Fruit fly (Drosophila melanogaster): ENCODE measurements around the gene SmydA-8.

SmydA-8 gene

DNA sequence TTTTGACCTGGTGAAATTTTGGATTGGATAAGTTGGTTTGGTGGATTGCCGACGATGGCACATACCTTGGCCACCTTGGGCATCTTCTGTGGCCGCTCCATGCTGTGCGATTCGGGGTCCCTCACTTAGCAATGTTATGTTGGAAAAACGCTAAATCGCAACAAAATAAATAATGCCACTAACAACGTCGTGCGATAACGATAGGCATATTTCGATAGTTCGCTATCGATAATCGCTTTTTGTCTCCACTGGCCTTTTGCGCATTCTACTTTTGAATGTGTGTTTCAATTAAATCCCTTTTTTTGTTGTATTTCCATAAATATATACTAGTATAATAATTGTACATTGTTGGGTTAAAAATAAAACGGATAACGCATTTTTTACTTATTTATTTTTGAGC lies 36.2 kb upstream of the SmydA-8 start, which contains the start of gene crn (continued):
- no peak for TF ChIP-seq tll (GFP tag; optimal IDR thresholded peaks at IDR 0.05)
- no peak for TF ChIP-seq Awh (GFP tag; IDR thresholded peaks at IDR 0.05)
- no peak for TF ChIP-seq CG31224 (GFP tag; IDR thresholded peaks at IDR 0.05)
- TF ChIP-seq CG14441 (GFP tag; IDR thresholded peaks at IDR 0.05), result no peak
- no peak for TF ChIP-seq CG9727 (GFP tag; optimal IDR thresholded peaks at IDR 0.05)
- no peak for TF ChIP-seq sqz (GFP tag; optimal IDR thresholded peaks at IDR 0.05)
- TF ChIP-seq kni (GFP tag; optimal IDR thresholded peaks at IDR 0.05), result no peak
- TF ChIP-seq Nf-YA (GFP tag; IDR thresholded peaks at IDR 0.05), result no peak
- TF ChIP-seq CG9437 (GFP tag; optimal IDR thresholded peaks at IDR 0.05), result no peak
- TF ChIP-seq twi (tag; optimal IDR thresholded peaks at IDR 0.05), result no peak
- TF ChIP-seq CG8478 (optimal IDR thresholded peaks at IDR 0.05), result no peak
- no peak for TF ChIP-seq ro (GFP tag; IDR thresholded peaks at IDR 0.05)
- TF ChIP-seq CG12744 (GFP tag; optimal IDR thresholded peaks at IDR 0.05), result no peak
- TF ChIP-seq CG4360 (GFP tag; IDR thresholded peaks at IDR 0.05), result no peak
- TF ChIP-seq gcm2 (GFP tag; optimal IDR thresholded peaks at IDR 0.05), result no peak
- TF ChIP-seq CG10209 (GFP tag; optimal IDR thresholded peaks at IDR 0.05), result no peak
- no peak for TF ChIP-seq slbo (GFP tag; IDR thresholded peaks at IDR 0.05)
- TF ChIP-seq CG3995 (GFP tag; optimal IDR thresholded peaks at IDR 0.05), result peak; percentile 10
- no peak for TF ChIP-seq CG4854 (GFP tag; optimal IDR thresholded peaks at IDR 0.05)
- TF ChIP-seq CG17359 (tag; optimal IDR thresholded peaks at IDR 0.05), result no peak
- no peak for TF ChIP-seq Ada2b (GFP tag; IDR thresholded peaks at IDR 0.05)
- no peak for TF ChIP-seq CG7372 (GFP tag; IDR thresholded peaks at IDR 0.05)
- no peak for TF ChIP-seq CG32772 (GFP tag; IDR thresholded peaks at IDR 0.05)
- no peak for TF ChIP-seq Myb (GFP tag; optimal IDR thresholded peaks at IDR 0.05)
- no peak for TF ChIP-seq CG12659 (GFP tag; optimal IDR thresholded peaks at IDR 0.05)
- no peak for TF ChIP-seq CG11695 (GFP tag; IDR thresholded peaks at IDR 0.05)
- TF ChIP-seq Mes4 (GFP tag; optimal IDR thresholded peaks at IDR 0.05), result no peak
- no peak for TF ChIP-seq CG7928 (GFP tag; optimal IDR thresholded peaks at IDR 0.05)
- TF ChIP-seq otp (GFP tag; IDR thresholded peaks at IDR 0.05), result no peak
- no peak for TF ChIP-seq H15 (GFP tag; IDR thresholded peaks at IDR 0.05)
- no peak for TF ChIP-seq CG3163 (GFP tag; optimal IDR thresholded peaks at IDR 0.05)
- TF ChIP-seq zen2 (GFP tag; IDR thresholded peaks at IDR 0.05; ENCODE audit: partially characterized antibody), result peak; percentile 71; the same call in 1 of the 3 replicates
- TF ChIP-seq CG6813 (GFP tag; optimal IDR thresholded peaks at IDR 0.05), result no peak
- no peak for TF ChIP-seq CG4404 (GFP tag; IDR thresholded peaks at IDR 0.05)
- TF ChIP-seq zfh2 (GFP tag; optimal IDR thresholded peaks at IDR 0.05), result no peak
- TF ChIP-seq CG10979 (tag; optimal IDR thresholded peaks at IDR 0.05), result no peak
- peak; percentile 61 for TF ChIP-seq Dll (GFP tag; IDR thresholded peaks at IDR 0.05; ENCODE audit: partially characterized antibody)
- TF ChIP-seq D19B (GFP tag; optimal IDR thresholded peaks at IDR 0.05), result no peak
- TF ChIP-seq amos (GFP tag; IDR thresholded peaks at IDR 0.05; ENCODE audit: partially characterized antibody), result peak; percentile 62; the same call in 1 of the 2 replicates
- TF ChIP-seq esg (GFP tag; conservative IDR thresholded peaks at IDR 0.05), result no peak
- no peak for TF ChIP-seq CG10565 (GFP tag; optimal IDR thresholded peaks at IDR 0.05)
- TF ChIP-seq Hey (tag; optimal IDR thresholded peaks at IDR 0.05), result no peak
- no peak for TF ChIP-seq CG4328 (GFP tag; optimal IDR thresholded peaks at IDR 0.05)
- no peak for TF ChIP-seq CG13123 (GFP tag; optimal IDR thresholded peaks at IDR 0.05)
- peak; percentile 40 for TF ChIP-seq stwl (tag; optimal IDR thresholded peaks at IDR 0.05)
- no peak for TF ChIP-seq gt (GFP tag; IDR thresholded peaks at IDR 0.05)
- TF ChIP-seq nmo (GFP tag; optimal IDR thresholded peaks at IDR 0.05), result no peak
- no peak for TF ChIP-seq dati (GFP tag; IDR thresholded peaks at IDR 0.05)
- no peak for TF ChIP-seq CG18262 (tag; optimal IDR thresholded peaks at IDR 0.05)
- peak; percentile 83 for TF ChIP-seq CG7357 (GFP tag; IDR thresholded peaks at IDR 0.05)
- TF ChIP-seq CG33557 (GFP tag; optimal IDR thresholded peaks at IDR 0.05), result no peak
- no peak for TF ChIP-seq Chrac-16 (GFP tag; optimal IDR thresholded peaks at IDR 0.05)
- no peak for TF ChIP-seq CG11696 (GFP tag; IDR thresholded peaks at IDR 0.05)
